Worm (Caenorhabditis elegans) whole organism, L3 larva: Measurements from ENCODE around the gene F38B6.7.

Source experiments
- ZK546.5 ChIP-seq: sonication (generic microtip); optimal IDR thresholded peaks from 2 replicates; lab custom pipeline; 2017; ENCODE audit warnings: missing biosample characterization, missing genetic modification characterization
- daf-12 ChIP-seq: fragments of 150-350 bp; optimal IDR thresholded peaks from 2 replicates; lab custom pipeline; 2014; ENCODE audit warnings: missing biosample characterization, missing genetic modification reagents, missing genetic modification characterization

- no peak for TF ChIP-seq daf-12 (tag; lab: Kevin White, UChicago)
- no peak for TF ChIP-seq ZK546.5 (tag; lab: Kevin White, UChicago)
Measured at ce11 chrX:6698267-6698666, at the start of gene F38B6.7, which contains the start of gene F38B6.2.
